Fruit fly (Drosophila melanogaster) whole organism: ENCODE measurements around the gene TpnC25D.

ENCODE experiments used
- Dll ChIP-seq: fragments of >200 bp; optimal IDR thresholded peaks from 2 replicates; lab custom pipeline; 2017
- psq ChIP-seq: fragments of >200 bp; optimal IDR thresholded peaks from 2 replicates; lab custom pipeline; 2017

dm6 chr2L:5232967-5233909 is 16.7 kb downstream of the TpnC25D start:
- TF ChIP-seq Dll (lab: Kevin White, UChicago) (no peak), psq (no peak)
